Worm (Caenorhabditis elegans) whole organism, L4/young adult: Measurements from ENCODE around the gene C53B7.2.

Source experiments
- W03F9.2 ChIP-seq: fragments of 150-350 bp; optimal IDR thresholded peaks from 2 replicates; lab custom pipeline; 2014; ENCODE audit warnings: missing biosample characterization, missing genetic modification characterization
- dao-5 ChIP-seq: sonication (generic microtip); optimal IDR thresholded peaks from 2 replicates; lab custom pipeline; 2016; ENCODE audit warnings: missing genotype, missing genetic modification characterization, moderate library complexity, missing compliant biosample characterization

DNA sequence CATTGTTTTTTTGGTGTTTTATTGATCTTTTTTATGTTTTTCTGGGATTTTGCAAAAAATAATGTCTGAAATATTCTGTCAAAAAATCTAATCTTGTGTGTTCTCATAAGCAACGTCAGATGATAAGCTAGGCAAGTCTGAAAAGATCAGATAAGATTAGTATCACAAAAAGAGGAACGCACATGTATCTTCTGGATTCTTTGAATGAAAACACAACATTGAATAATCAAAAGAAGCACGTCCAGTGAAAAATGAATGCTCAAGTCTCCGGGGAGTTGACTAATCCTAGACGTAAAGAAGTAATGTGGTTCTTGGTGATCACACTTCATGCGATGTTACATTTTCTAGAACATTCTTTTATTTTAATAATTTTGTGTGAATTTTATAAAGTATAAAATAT is 40.6 kb upstream of the C53B7.2 start:
- TF ChIP-seq W03F9.2 (no peak), dao-5 (no peak)
